Fruit fly (Drosophila melanogaster) S2 (cell line): Measurements from ENCODE around the gene CheB93a.

Experiments used
- CG8478 ChIP-seq: fragments of >200 bp; optimal IDR thresholded peaks from 2 replicates; lab custom pipeline; 2018
- CTCF ChIP-seq, 2 experiments: fragments of >200 bp; optimal IDR thresholded peaks; 2 replicates each; lab custom pipeline; 2018

CheB93a gene

dm6 chr3R:21393005-21393729, 14.1 kb upstream of the CheB93a start:
- TF ChIP-seq CTCF (optimal IDR thresholded peaks at IDR 0.05; lab: Kevin White, UChicago), result no peak
- TF ChIP-seq CG8478 (lab: Kevin White, UChicago), result no peak

DNA sequence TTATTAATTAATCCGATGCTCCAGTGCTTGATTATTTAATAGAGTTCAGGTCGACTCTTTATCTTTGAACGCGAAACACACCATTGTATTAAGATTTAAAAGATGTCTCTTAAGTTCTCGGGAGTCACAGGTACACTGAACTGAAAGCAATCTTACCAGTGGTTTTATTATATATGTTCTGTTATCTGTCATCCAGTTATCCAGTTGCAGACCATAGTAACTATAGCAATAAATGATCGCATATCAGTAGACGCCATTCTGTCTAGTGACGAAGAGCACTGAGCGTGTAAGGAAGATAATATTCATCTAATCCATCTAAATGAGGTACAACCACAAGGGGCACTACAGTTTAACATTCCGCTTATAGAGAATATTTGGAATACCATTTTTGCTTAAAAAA, 7.6 kb upstream of the CheB93a start, which contains the start of gene Ugt49B2:
Gene Ugt49B2, minus strand, starts transcription at position 101 of the 400 bp plus-strand sequence.
- no peak for TF ChIP-seq CG8478 (lab: Kevin White, UChicago)
- TF ChIP-seq CTCF (optimal IDR thresholded peaks at IDR 0.05; lab: Kevin White, UChicago), result no peak

DNA sequence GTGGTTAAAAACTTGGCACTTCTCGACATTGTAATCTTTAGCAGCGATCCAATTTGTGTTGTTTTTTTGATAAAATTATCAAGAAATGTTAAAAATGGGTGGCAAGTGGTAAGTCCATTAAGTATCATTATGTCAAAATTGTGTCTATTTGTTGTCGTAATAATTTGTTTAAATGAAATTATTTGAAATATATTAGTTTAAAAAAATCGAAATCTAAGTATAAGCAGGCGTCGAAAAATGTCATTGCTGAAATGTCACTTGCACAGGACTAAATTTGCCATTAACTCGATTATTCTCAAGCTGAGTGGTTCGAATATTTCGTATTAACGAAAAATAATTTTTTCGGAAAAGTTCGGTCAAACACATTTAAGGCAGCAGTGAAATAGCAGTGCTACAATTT, 3.8 kb upstream of the CheB93a start, which contains the start of gene CG7907:
Gene CG7907, plus strand, starts transcription at position 301 of the 400 bp plus-strand sequence.
- TF ChIP-seq CG8478 (lab: Kevin White, UChicago) (no peak), CTCF (optimal IDR thresholded peaks at IDR 0.05; lab: Kevin White, UChicago) (no peak)

- TF ChIP-seq CTCF (optimal IDR thresholded peaks at IDR 0.05; lab: Kevin White, UChicago) (peak; percentile 29 to 43), CG8478 (lab: Kevin White, UChicago) (no peak)
Observed at dm6 chr3R:21406708-21407107, 537 bp upstream of the CheB93a start.

dm6 chr3R:21408372-21408771, 1.1 kb downstream of the CheB93a start:
- no peak for TF ChIP-seq CG8478 (lab: Kevin White, UChicago)
- peak; percentile 98 to 99 for TF ChIP-seq CTCF (optimal IDR thresholded peaks at IDR 0.05; lab: Kevin White, UChicago)

DNA sequence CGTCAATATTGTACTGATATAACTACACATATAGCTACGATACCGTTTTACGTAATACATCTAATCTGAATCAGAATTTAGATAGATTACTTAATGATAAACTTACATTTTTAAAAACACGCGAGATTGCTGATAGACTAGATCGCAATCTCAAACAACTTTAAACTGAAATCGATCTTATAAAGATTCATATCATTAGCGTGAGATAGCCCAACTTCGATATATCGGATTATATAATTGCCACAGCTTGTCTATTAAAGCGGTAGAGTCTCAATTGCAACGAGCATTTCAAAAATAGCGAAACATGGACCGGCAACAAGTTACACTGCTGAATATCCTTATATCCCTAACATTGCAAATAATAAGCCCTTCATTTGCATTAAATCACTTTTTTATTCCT, 1.6 kb downstream of the CheB93a start, which contains the start of gene CheB93b:
Gene CheB93b, plus strand, starts transcription at position 301 of the 400 bp plus-strand sequence.
- no peak for TF ChIP-seq CTCF (optimal IDR thresholded peaks at IDR 0.05; lab: Kevin White, UChicago)

- TF ChIP-seq CG8478 (lab: Kevin White, UChicago), result no peak
- no peak for TF ChIP-seq CTCF (optimal IDR thresholded peaks at IDR 0.05; lab: Kevin White, UChicago)
Observed at dm6 chr3R:21414169-21414568, 6.9 kb downstream of the CheB93a start.

dm6 chr3R:21415016-21415638, 7.9 kb downstream of the CheB93a start:
- no peak for TF ChIP-seq CTCF (optimal IDR thresholded peaks at IDR 0.05; lab: Kevin White, UChicago)
- TF ChIP-seq CG8478 (lab: Kevin White, UChicago), result no peak

DNA sequence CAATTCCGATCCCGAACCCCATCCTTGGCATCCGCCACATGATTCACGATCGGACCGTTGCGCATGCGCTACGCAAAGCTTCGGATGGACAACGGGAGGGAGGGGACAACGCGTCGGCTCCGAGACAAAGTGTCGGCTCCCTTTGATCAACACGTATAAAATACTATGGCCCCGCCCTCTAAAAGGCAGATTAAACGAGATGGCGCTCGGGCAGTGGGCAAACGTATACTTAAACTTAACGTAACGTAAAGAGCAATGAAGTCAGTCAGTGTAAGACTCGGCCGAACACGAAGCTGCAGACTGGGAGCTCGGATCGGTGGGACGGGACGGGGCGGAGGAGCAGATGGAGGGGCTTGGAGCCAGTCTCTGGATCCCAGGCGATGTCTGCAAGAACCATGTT, 9.6 kb downstream of the CheB93a start:
- TF ChIP-seq CG8478 (lab: Kevin White, UChicago) (no peak), CTCF (optimal IDR thresholded peaks at IDR 0.05; lab: Kevin White, UChicago) (no peak)

- TF ChIP-seq CTCF (optimal IDR thresholded peaks at IDR 0.05; lab: Kevin White, UChicago) (no peak), CG8478 (lab: Kevin White, UChicago) (no peak)
Observed at dm6 chr3R:21419258-21419657, 12.0 kb downstream of the CheB93a start.

DNA sequence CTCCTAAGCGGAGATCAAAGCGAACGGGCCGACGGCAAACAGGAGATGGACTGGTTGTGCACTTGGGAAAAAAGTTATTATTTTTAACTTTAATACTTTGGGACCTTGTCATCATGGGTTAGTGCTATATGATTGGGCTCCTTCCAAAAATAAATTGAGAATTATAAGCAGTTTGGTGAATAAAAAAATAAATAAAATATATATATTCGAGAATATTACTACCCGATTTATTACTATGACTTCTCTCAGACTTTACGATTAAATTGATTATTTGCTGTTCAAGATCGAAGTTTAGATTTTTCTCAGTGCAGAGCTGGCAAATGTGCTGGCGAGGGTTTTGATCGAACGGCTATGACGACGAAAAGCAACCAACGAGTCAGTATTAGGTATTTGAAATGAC, 12.7 kb downstream of the CheB93a start:
- no peak for TF ChIP-seq CG8478 (lab: Kevin White, UChicago)

dm6 chr3R:21426795-21427194, 19.6 kb downstream of the CheB93a start:
- no peak for TF ChIP-seq CTCF (optimal IDR thresholded peaks at IDR 0.05; lab: Kevin White, UChicago)

DNA sequence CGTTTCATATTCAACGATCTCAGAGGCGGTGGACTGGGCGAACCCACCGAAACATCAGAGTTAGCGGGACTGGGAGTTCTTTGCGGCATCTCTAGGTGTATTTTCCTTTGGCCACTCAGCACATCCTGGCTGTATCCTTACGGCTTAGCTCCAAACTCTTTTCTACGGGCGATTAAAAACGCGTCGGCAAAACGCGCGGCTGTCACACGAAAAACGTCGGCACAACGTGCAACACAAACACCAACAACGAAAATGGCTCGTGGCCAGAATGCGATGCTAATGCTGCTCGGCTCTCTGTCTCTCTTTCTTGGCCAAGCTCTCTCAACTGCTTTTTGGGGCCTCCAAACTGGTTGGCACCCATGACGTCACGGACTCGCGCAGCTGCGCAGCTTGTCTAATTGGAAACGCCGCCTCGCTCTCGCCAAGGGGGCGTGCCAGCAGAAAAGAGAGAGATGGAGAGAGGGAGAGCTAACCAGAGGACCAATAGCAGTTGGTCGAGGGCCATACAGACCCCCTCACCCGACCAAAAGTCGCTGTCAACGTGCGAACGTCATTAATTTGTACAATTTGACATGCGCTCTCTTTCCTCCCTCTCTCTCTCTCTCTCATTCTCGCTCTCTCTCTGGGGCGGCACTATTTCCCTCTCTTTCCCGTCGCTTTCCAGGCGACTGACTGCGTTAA, 26.8 kb downstream of the CheB93a start, which contains the start of gene lbl:
Gene lbl, minus strand, starts transcription at position 255 of the 681 bp plus-strand sequence.
- TF ChIP-seq CG8478 (lab: Kevin White, UChicago), result peak; percentile 59
- peak in 1 of 2 experiments; percentile 32 for TF ChIP-seq CTCF (optimal IDR thresholded peaks at IDR 0.05; lab: Kevin White, UChicago)

DNA sequence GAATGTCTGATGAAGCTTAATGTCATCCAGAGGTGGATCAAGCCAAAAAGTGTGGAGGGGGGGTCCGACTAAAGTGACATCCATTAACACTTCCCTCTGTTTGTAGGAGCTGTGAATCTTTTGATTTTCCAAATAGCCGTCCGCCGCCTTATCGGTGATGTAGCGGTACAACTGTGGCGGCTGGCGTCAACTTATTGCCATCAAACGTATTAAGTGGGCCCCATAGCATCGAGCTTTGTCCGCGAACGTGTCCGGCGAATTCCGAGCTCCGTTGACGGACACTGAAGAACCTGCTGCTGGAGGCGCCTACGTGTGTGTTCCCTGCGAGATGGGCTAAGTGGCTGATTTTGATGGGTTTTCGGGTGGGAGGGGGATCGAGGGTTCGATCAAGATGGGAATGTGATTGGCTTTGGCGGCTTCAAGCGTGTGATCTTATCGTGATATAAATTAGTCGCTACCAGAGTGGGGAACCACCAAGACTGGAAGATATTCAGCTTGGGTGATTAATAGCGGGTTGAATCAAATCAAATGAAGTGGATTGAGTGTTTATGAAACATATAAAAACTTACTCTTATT, 30.4 kb downstream of the CheB93a start:
- TF ChIP-seq CTCF (optimal IDR thresholded peaks at IDR 0.05; lab: Kevin White, UChicago) (no peak), CG8478 (lab: Kevin White, UChicago) (no peak)

- no peak for TF ChIP-seq CG8478 (lab: Kevin White, UChicago)
- TF ChIP-seq CTCF (optimal IDR thresholded peaks at IDR 0.05; lab: Kevin White, UChicago), result no peak
Observed at dm6 chr3R:21440102-21440501, 32.9 kb downstream of the CheB93a start.
